Worm (Caenorhabditis elegans) whole organism, mixed stage, embryonic: ENCODE data around the gene R05D3.8.
"Not testable (repeated sequence)": the region's sequence is repeated elsewhere in the genome, so short reads cannot be mapped to it uniquely, and the experiment has no call there.

Source experiments
- M03D4.4 ChIP-seq: sonication (generic microtip); optimal IDR thresholded peaks from 2 replicates; lab custom pipeline; 2017; ENCODE audit warnings: mild to moderate bottlenecking, missing genetic modification characterization, missing compliant biosample characterization
- blmp-1 ChIP-seq: fragments of 150-350 bp; optimal IDR thresholded peaks from 2 replicates; lab custom pipeline; 2014; ENCODE audit warnings: missing biosample characterization, missing genetic modification characterization
- ceh-39 ChIP-seq: fragments of 150-350 bp; optimal IDR thresholded peaks from 2 replicates; lab custom pipeline; 2014; ENCODE audit warnings: missing biosample characterization, missing genetic modification characterization
- ceh-43 ChIP-seq: fragments of 200-800 bp; sonication (Bioruptor generic); optimal IDR thresholded peaks from 2 replicates; lab custom pipeline; 2018; ENCODE audit warnings: mild to moderate bottlenecking, missing genetic modification characterization, moderate library complexity, missing compliant biosample characterization
- ces-1 ChIP-seq: fragments of 150-350 bp; optimal IDR thresholded peaks from 2 replicates; lab custom pipeline; 2014; ENCODE audit warnings: missing biosample characterization, missing genetic modification reagents, missing genetic modification characterization
- cnd-1 ChIP-seq: fragments of 200-800 bp; sonication (Bioruptor generic); optimal IDR thresholded peaks from 2 replicates; lab custom pipeline; 2018; ENCODE audit warnings: mild to moderate bottlenecking, missing genetic modification characterization, missing compliant biosample characterization
- drap-1 ChIP-seq: fragments of 200-800 bp; sonication (Bioruptor generic); optimal IDR thresholded peaks from 3 replicates; lab custom pipeline; 2018; ENCODE audit warnings: mild to moderate bottlenecking, missing genetic modification characterization, missing compliant biosample characterization
- elt-3 ChIP-seq: fragments of 150-350 bp; optimal IDR thresholded peaks from 2 replicates; lab custom pipeline; 2014; ENCODE audit warnings: missing biosample characterization, missing genetic modification characterization
- flh-1 ChIP-seq: fragments of 200-800 bp; sonication (Bioruptor generic); optimal IDR thresholded peaks from 2 replicates; lab custom pipeline; 2018; ENCODE audit warnings: mild to moderate bottlenecking, missing genetic modification characterization, moderate library complexity, missing compliant biosample characterization
- ham-2 ChIP-seq: fragments of 200-800 bp; sonication (Bioruptor generic); optimal IDR thresholded peaks from 2 replicates; lab custom pipeline; 2018; ENCODE audit warnings: mild to moderate bottlenecking, missing genetic modification characterization, missing compliant biosample characterization
- hlh-1 ChIP-seq: fragments of 150-350 bp; optimal IDR thresholded peaks from 2 replicates; lab custom pipeline; 2014; ENCODE audit warnings: missing biosample characterization, missing genetic modification reagents, missing genetic modification characterization
- lin-13 ChIP-seq: fragments of 150-350 bp; optimal IDR thresholded peaks from 2 replicates; lab custom pipeline; 2014; ENCODE audit warnings: missing biosample characterization, missing genetic modification characterization
- lsy-2 ChIP-seq: fragments of 150-350 bp; optimal IDR thresholded peaks from 2 replicates; lab custom pipeline; 2014; ENCODE audit warnings: missing biosample characterization, missing genetic modification characterization
- mab-5 ChIP-seq: fragments of 150-350 bp; optimal IDR thresholded peaks from 2 replicates; lab custom pipeline; 2014; ENCODE audit warnings: missing biosample characterization, missing genetic modification characterization
- mep-1 ChIP-seq: fragments of 150-350 bp; optimal IDR thresholded peaks from 2 replicates; lab custom pipeline; 2017; ENCODE audit warnings: missing biosample characterization, missing genetic modification reagents, missing genetic modification characterization, inconsistent platforms
- nhr-12 ChIP-seq: fragments of 150-350 bp; optimal IDR thresholded peaks from 2 replicates; lab custom pipeline; 2014; ENCODE audit warnings: missing biosample characterization, missing genetic modification characterization
- nhr-2 ChIP-seq: fragments of 150-350 bp; optimal IDR thresholded peaks from 2 replicates; lab custom pipeline; 2014; ENCODE audit warnings: missing biosample characterization, missing genetic modification characterization
- nhr-237 ChIP-seq: fragments of 150-350 bp; optimal IDR thresholded peaks from 2 replicates; lab custom pipeline; 2014; ENCODE audit warnings: missing biosample characterization, missing genetic modification characterization
- nhr-28 ChIP-seq: fragments of 150-350 bp; optimal IDR thresholded peaks from 2 replicates; lab custom pipeline; 2014; ENCODE audit warnings: missing biosample characterization, missing genetic modification characterization
- nhr-76 ChIP-seq: sonication (generic microtip); optimal IDR thresholded peaks from 2 replicates; lab custom pipeline; 2017; ENCODE audit warnings: missing biosample characterization, missing genetic modification characterization
- pha-4 ChIP-seq: fragments of 150-350 bp; optimal IDR thresholded peaks from 2 replicates; lab custom pipeline; 2018; ENCODE audit warnings: missing biosample characterization, missing genetic modification reagents, missing genetic modification characterization
- sem-2 ChIP-seq: fragments of 200-800 bp; sonication (Bioruptor generic); optimal IDR thresholded peaks from 2 replicates; lab custom pipeline; 2018; ENCODE audit warnings: mild to moderate bottlenecking, missing genetic modification characterization, missing compliant biosample characterization
- sptf-1 ChIP-seq: sonication (generic microtip); optimal IDR thresholded peaks from 2 replicates; lab custom pipeline; 2017; ENCODE audit warnings: mild to moderate bottlenecking, missing genetic modification characterization, moderate library complexity, missing compliant biosample characterization
- tbx-8 ChIP-seq: fragments of 200-800 bp; sonication (Bioruptor generic); optimal IDR thresholded peaks from 2 replicates; lab custom pipeline; 2018; ENCODE audit warnings: mild to moderate bottlenecking, missing genetic modification characterization, moderate library complexity, missing compliant biosample characterization
- unc-120 ChIP-seq: sonication (generic microtip); optimal IDR thresholded peaks from 2 replicates; lab custom pipeline; 2017; ENCODE audit warnings: missing genetic modification characterization, missing compliant biosample characterization; ENCODE audit not compliant: poor library complexity, severe bottlenecking
- unc-39 ChIP-seq: fragments of 150-350 bp; optimal IDR thresholded peaks from 2 replicates; lab custom pipeline; 2014; ENCODE audit warnings: missing biosample characterization, missing genetic modification characterization
- unc-62 ChIP-seq: fragments of 150-350 bp; optimal IDR thresholded peaks from 2 replicates; lab custom pipeline; 2014; ENCODE audit warnings: missing biosample characterization, missing genetic modification reagents, missing genetic modification characterization
- zip-8 ChIP-seq: fragments of 150-350 bp; optimal IDR thresholded peaks from 2 replicates; lab custom pipeline; 2014; ENCODE audit warnings: missing biosample characterization, missing genetic modification characterization
- ztf-11 ChIP-seq: fragments of 150-350 bp; optimal IDR thresholded peaks from 2 replicates; lab custom pipeline; 2014; ENCODE audit warnings: missing biosample characterization, missing genetic modification characterization

The R05D3.8 gene

DNA sequence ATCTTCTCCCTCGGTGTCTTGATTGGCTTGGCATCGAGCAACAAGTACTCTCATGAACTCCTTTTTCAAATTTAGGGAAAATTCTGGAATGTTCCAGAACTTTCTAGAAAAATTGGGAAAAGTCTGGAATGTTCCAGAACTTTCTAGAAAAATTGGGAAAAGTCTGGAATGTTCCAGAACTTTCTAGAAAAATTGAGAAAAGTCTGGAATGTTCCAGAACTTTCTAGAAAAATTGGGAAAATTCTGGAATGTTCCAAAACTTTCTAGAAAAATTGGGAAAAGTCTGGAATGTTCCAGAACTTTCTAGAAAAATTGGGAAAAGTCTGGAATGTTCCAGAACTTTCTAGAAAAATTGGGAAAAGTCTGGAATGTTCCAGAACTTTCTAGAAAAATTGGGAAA lies 13.8 kb downstream of the R05D3.8 start, which contains the start of gene ZC262.7:
TSS of gene ZC262.7 (minus strand) at position 54 of the 400 bp plus-strand sequence.
- TF ChIP-seq sem-2 (GFP tag; lab: Kevin White, UChicago); ztf-11 (tag; lab: Kevin White, UChicago); mep-1 (tag; lab: Kevin White, UChicago): not testable (repeated sequence)

DNA sequence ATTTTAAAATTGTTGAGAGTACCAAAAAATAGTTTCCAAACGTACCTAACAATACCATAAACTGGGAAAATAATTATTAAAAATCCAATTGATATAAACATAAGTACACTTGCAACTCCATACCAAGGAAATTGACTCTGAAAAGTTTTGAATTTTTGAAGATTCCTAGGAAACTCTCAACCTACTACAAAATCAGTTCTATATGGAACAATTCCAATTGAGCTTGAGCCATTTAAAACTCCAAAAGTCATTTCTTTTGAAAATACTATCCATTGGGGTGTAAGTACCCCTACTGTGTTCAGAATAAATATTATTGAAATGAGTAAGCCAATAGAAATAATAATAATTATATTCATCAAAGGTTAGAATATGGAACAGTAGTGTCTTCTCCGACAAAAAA lies 18.8 kb downstream of the R05D3.8 start, which contains the start of gene clc-28:
TSS of gene clc-28 (minus strand) at position 101 of the 400 bp plus-strand sequence.
- TF ChIP-seq nhr-2, cnd-1, blmp-1 (tag; lab: Kevin White, UChicago): not testable (repeated sequence)

DNA sequence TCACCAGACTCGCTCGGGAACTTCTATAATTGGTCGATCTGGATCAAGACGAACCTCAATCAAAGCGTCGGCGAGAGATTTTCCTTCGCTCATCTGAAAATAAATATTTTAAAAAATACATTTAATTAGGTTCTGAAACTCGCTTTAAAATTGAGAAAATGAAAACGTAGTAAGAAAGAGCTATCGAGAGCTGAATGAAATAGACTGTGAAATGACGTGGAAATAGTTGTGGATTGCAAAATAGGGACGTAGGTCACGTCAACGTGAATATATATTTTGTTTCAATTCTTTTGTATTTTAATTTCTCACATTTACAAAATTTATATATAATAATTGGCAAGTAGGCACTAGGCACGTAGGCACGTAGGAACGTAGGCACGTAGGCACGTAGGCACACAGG lies 23.7 kb downstream of the R05D3.8 start, which contains the start of gene ZC262.4:
TSS of gene ZC262.4 (minus strand) at position 101 of the 400 bp plus-strand sequence.
- no peak for TF ChIP-seq unc-39 (tag; lab: Kevin White, UChicago)
- no peak for TF ChIP-seq pha-4
- no peak for TF ChIP-seq nhr-76
- no peak for TF ChIP-seq ceh-43 (GFP tag; lab: Kevin White, UChicago)
- TF ChIP-seq drap-1, result no peak
- TF ChIP-seq, all 35 proteins: peak for 0

DNA sequence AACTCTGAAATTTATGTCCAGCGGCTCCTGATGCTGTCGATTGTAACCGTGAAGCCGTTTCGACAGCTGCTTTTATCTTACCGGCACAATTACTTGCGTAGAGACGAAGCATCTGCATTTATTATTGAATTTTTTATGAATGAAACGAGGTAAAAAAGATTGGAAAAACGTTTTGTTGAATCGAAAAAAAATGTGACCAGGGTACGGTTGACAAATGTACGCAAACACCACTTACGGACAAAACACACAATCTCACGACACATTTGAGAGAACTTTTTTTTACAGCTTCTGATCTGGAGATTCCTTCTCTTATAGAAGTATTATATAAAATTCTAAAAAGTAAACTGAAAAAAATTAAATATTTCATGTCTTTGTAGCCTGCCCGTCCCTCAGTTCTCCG lies 26.3 kb downstream of the R05D3.8 start, which contains the start of the genes mrps-18A and ZC262.2:
TSS of gene mrps-18A (minus strand) at position 141 of the 400 bp plus-strand sequence.
TSS of gene ZC262.2 (plus strand) at position 284 of the 400 bp plus-strand sequence.
- TF ChIP-seq lsy-2 (tag; lab: Kevin White, UChicago), result peak; percentile 95
- TF ChIP-seq hlh-1, result no peak
- TF ChIP-seq nhr-28 (tag; lab: Kevin White, UChicago), result no peak
- TF ChIP-seq ces-1 (GFP tag; lab: Kevin White, UChicago), result peak; percentile 4

DNA sequence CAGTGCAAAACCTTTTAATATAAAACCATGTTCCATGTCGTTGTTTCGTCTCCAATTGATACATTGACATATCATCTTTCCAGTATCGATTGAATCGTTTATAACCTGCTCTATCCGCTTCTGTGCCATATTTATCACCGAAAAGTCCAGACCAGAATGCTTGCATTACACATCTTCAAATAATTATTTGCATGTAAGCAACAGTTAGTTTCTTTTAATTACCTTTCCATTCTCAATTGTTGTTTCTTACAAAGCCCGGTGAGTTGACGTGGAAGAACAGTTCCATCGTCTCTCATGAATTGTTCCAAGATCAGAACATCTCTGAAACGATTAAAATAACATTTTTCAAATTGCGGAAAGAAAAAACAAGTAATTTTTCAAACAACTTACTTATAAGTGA lies 26.9 kb downstream of the R05D3.8 start, which contains the start of gene iglr-2:
TSS of gene iglr-2 (minus strand) at position 101 of the 400 bp plus-strand sequence.
- TF ChIP-seq nhr-237 (tag; lab: Kevin White, UChicago), result no peak
- TF ChIP-seq ceh-39 (tag; lab: Kevin White, UChicago), result no peak
- TF ChIP-seq unc-62 (GFP tag; lab: Kevin White, UChicago), result no peak
- TF ChIP-seq M03D4.4, result no peak
- TF ChIP-seq unc-120 (tag; lab: Kevin White, UChicago), result no peak
- no peak for TF ChIP-seq nhr-28 (tag; lab: Kevin White, UChicago)
- TF ChIP-seq lsy-2 (tag; lab: Kevin White, UChicago), result no peak
- TF ChIP-seq tbx-8, result no peak
- TF ChIP-seq flh-1 (GFP tag; lab: Kevin White, UChicago), result no peak
- no peak for TF ChIP-seq pha-4
- TF ChIP-seq mab-5 (tag; lab: Kevin White, UChicago), result no peak
- no peak for TF ChIP-seq lin-13 (tag; lab: Kevin White, UChicago)
- no peak for TF ChIP-seq elt-3 (tag; lab: Kevin White, UChicago)
- no peak for TF ChIP-seq zip-8 (tag; lab: Kevin White, UChicago)
- TF ChIP-seq nhr-12 (tag; lab: Kevin White, UChicago), result no peak
- no peak for TF ChIP-seq cnd-1 (tag; lab: Kevin White, UChicago)
- TF ChIP-seq ham-2 (GFP tag; lab: Kevin White, UChicago), result no peak
- TF ChIP-seq blmp-1 (tag; lab: Kevin White, UChicago), result no peak
- no peak for TF ChIP-seq hlh-1

DNA sequence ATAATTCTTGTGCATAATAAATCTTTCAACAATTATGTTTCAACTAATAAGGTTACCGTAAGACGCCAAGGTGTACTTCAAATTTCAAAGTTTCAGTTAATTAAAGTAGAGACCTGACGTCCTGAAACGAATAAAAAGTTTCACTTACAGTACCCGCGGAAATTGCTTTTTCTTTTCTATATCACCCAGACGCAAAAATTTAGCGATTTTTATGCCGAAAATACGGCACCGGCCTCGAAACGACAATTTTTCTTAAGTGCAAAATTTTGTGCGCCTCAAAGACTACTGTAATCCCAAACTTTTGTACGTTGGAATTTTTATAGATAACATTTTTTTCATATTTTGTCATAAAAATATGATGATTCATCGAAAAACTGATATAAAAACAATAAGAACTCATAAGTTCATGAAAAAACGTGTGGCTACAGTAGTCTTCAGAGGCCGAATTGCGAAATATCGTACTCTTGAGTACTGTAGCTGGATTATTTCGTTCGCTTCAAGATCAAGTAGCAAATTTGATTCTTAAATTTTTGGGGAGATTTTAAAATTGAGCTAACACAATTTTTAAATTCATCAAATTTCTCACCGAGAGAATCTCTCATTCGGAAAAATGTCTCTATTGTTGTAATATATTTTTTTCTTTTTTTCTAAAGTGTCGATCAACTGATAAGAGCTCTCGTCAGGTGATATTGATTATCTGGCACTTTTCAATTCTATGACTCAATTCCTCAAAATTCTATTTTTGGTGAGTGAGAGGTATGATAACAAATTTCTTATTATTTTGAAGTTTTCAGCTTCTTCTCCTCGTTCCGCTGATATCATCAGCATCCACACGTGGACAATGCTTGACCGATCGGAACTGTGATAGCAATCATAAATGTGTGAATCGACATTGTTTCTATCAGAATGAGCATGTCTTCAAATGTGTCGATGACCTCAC lies 32.3 kb downstream of the R05D3.8 start, which contains the start of gene ZC262.13:
TSS of gene ZC262.13 (plus strand) at position 641 of the 940 bp plus-strand sequence.
- TF ChIP-seq lsy-2 (tag; lab: Kevin White, UChicago), result no peak
- no peak for TF ChIP-seq sptf-1 (tag; lab: Kevin White, UChicago)
- TF ChIP-seq ces-1 (GFP tag; lab: Kevin White, UChicago), result no peak
- no peak for TF ChIP-seq sem-2 (GFP tag; lab: Kevin White, UChicago)
- TF ChIP-seq tbx-8, result no peak
- TF ChIP-seq nhr-2 (tag; lab: Kevin White, UChicago), result no peak
- no peak for TF ChIP-seq flh-1 (GFP tag; lab: Kevin White, UChicago)
- TF ChIP-seq, all 35 proteins: peak for 0
